Worm (Caenorhabditis elegans): Measurements from ENCODE around the gene lec-3.

ce11 chrII:10035425-10035824, 44.5 kb downstream of the lec-3 start:
- no peak for TF ChIP-seq ZK337.2 (GFP tag; IDR thresholded peaks at IDR 0.05)
- TF ChIP-seq egl-27 (tag; optimal IDR thresholded peaks at IDR 0.05), result no peak
- no peak for TF ChIP-seq hlh-30 (tag; optimal IDR thresholded peaks at IDR 0.05; ENCODE audit: insufficient read depth)
- no peak for TF ChIP-seq pqm-1 (tag; optimal IDR thresholded peaks at IDR 0.05)
- no peak for TF ChIP-seq nhr-42 (GFP tag; IDR thresholded peaks at IDR 0.05)
- no peak for TF ChIP-seq pha-4 (GFP tag; IDR thresholded peaks at IDR 0.05)
- TF ChIP-seq pha-4 (tag; optimal IDR thresholded peaks at IDR 0.05), result no peak
- no peak for TF ChIP-seq duxl-1 (tag; optimal IDR thresholded peaks at IDR 0.05; ENCODE audit: poor library complexity)
- no peak for TF ChIP-seq nhr-102 (tag; optimal IDR thresholded peaks at IDR 0.05)
- no peak for TF ChIP-seq ceh-62 (tag; optimal IDR thresholded peaks at IDR 0.05)
